Worm (Caenorhabditis elegans) whole organism, L2 larva: Measurements from ENCODE around the gene fbxb-103.

Source experiments
- C34F6.9 ChIP-seq: fragments of 150-350 bp; optimal IDR thresholded peaks from 2 replicates; lab custom pipeline; 2014; ENCODE audit warnings: missing biosample characterization, missing genetic modification characterization
- F13H6.1 ChIP-seq: sonication (generic microtip); optimal IDR thresholded peaks from 2 replicates; lab custom pipeline; 2016; ENCODE audit warnings: missing genetic modification characterization, missing compliant biosample characterization
- R02D3.7 ChIP-seq: fragments of 150-350 bp; optimal IDR thresholded peaks from 2 replicates; lab custom pipeline; 2014; ENCODE audit warnings: missing biosample characterization, missing genetic modification characterization
- Y55F3AM.14 ChIP-seq: fragments of 200-800 bp; sonication (Bioruptor generic); optimal IDR thresholded peaks from 2 replicates; lab custom pipeline; 2018; ENCODE audit warnings: mild to moderate bottlenecking, missing genetic modification characterization, missing compliant biosample characterization
- ZK546.5 ChIP-seq: sonication (generic microtip); optimal IDR thresholded peaks from 2 replicates; lab custom pipeline; 2017; ENCODE audit warnings: missing biosample characterization, missing genetic modification characterization
- alr-1 ChIP-seq: fragments of 150-350 bp; optimal IDR thresholded peaks from 2 replicates; lab custom pipeline; 2014; ENCODE audit warnings: missing biosample characterization, missing genetic modification characterization
- aly-2 ChIP-seq: fragments of 150-350 bp; optimal IDR thresholded peaks from 2 replicates; lab custom pipeline; 2014; ENCODE audit warnings: missing biosample characterization, missing genetic modification characterization
- ama-1 ChIP-seq: fragments of 150-350 bp; optimal IDR thresholded peaks from 2 replicates; lab custom pipeline; 2018; ENCODE audit warnings: inconsistent platforms
- blmp-1 ChIP-seq: sonication (generic microtip); optimal IDR thresholded peaks from 2 replicates; lab custom pipeline; 2017; ENCODE audit warnings: missing genetic modification characterization, mild to moderate bottlenecking, missing compliant biosample characterization, antibody characterized with exemption, moderate library complexity; ENCODE audit not compliant: insufficient read depth
- ceh-16 ChIP-seq: fragments of 150-350 bp; optimal IDR thresholded peaks from 2 replicates; lab custom pipeline; 2014; ENCODE audit warnings: missing biosample characterization, missing genetic modification characterization
- ceh-82 ChIP-seq: fragments of 150-350 bp; optimal IDR thresholded peaks from 2 replicates; lab custom pipeline; 2014; ENCODE audit warnings: missing biosample characterization, missing genetic modification characterization
- crh-2 ChIP-seq: sonication (generic microtip); optimal IDR thresholded peaks from 2 replicates; lab custom pipeline; 2017; ENCODE audit warnings: missing biosample characterization, missing genetic modification characterization
- dmd-4 ChIP-seq: sonication (generic microtip); optimal IDR thresholded peaks from 2 replicates; lab custom pipeline; 2017; ENCODE audit warnings: missing biosample characterization, missing genetic modification characterization
- egl-27 ChIP-seq: sonication (generic microtip); optimal IDR thresholded peaks from 3 replicates; lab custom pipeline; 2017; ENCODE audit warnings: missing biosample characterization, missing genetic modification reagents, missing genetic modification characterization
- elt-1 ChIP-seq: fragments of 150-350 bp; optimal IDR thresholded peaks from 2 replicates; lab custom pipeline; 2014; ENCODE audit warnings: missing biosample characterization, missing genetic modification characterization
- elt-3 ChIP-seq: sonication (generic microtip); optimal IDR thresholded peaks from 2 replicates; lab custom pipeline; 2017; ENCODE audit warnings: missing biosample characterization, missing genetic modification characterization
- fos-1 ChIP-seq: fragments of 150-350 bp; optimal IDR thresholded peaks from 2 replicates; lab custom pipeline; 2014; ENCODE audit warnings: missing biosample characterization, missing genetic modification characterization
- gmeb-1 ChIP-seq: fragments of 150-350 bp; optimal IDR thresholded peaks from 2 replicates; lab custom pipeline; 2014; ENCODE audit warnings: missing biosample characterization, missing genetic modification characterization
- lin-11 ChIP-seq: fragments of 150-350 bp; sonication (generic microtip); optimal IDR thresholded peaks from 2 replicates; lab custom pipeline; 2014; ENCODE audit warnings: missing biosample characterization, missing genetic modification characterization, inconsistent platforms, mixed read lengths
- lin-13 ChIP-seq: fragments of 150-350 bp; optimal IDR thresholded peaks from 2 replicates; lab custom pipeline; 2014; ENCODE audit warnings: missing biosample characterization, missing genetic modification reagents, missing genetic modification characterization
- lin-39 ChIP-seq: fragments of 150-350 bp; optimal IDR thresholded peaks from 2 replicates; lab custom pipeline; 2014; ENCODE audit warnings: missing biosample characterization, missing genetic modification reagents, missing genetic modification characterization
- lsy-2 ChIP-seq, 2 experiments: fragments of 150-350 bp in 1 of 2; sonication (generic microtip) in 1 of 2; optimal IDR thresholded peaks; 2 replicates each; lab custom pipeline; 2014 to 2017; ENCODE audit warnings: missing biosample characterization in 2 of 2, missing genetic modification characterization in 2 of 2
- mab-5 ChIP-seq: fragments of 150-350 bp; optimal IDR thresholded peaks from 2 replicates; lab custom pipeline; 2014; ENCODE audit warnings: missing biosample characterization, missing genetic modification characterization
- mbf-1 ChIP-seq: sonication (generic microtip); optimal IDR thresholded peaks from 2 replicates; lab custom pipeline; 2017; ENCODE audit warnings: missing biosample characterization, missing genetic modification characterization
- mdl-1 ChIP-seq, 2 experiments: fragments of 150-350 bp in 1 of 2; sonication (generic microtip) in 1 of 2; optimal IDR thresholded peaks; 2 replicates each; lab custom pipeline; 2017; ENCODE audit warnings: missing biosample characterization in 2 of 2, missing genetic modification characterization in 2 of 2
- nhr-10 ChIP-seq: sonication (generic microtip); optimal IDR thresholded peaks from 2 replicates; lab custom pipeline; 2017; ENCODE audit warnings: missing biosample characterization, missing genetic modification characterization
- nhr-11 ChIP-seq: fragments of 150-350 bp; optimal IDR thresholded peaks from 2 replicates; lab custom pipeline; 2014; ENCODE audit warnings: missing biosample characterization, missing genetic modification characterization
- nhr-12 ChIP-seq: fragments of 150-350 bp; optimal IDR thresholded peaks from 2 replicates; lab custom pipeline; 2014; ENCODE audit warnings: missing biosample characterization, missing genetic modification characterization
- nhr-129 ChIP-seq: fragments of 150-350 bp; optimal IDR thresholded peaks from 2 replicates; lab custom pipeline; 2014; ENCODE audit warnings: missing biosample characterization, missing genetic modification characterization
- nhr-21 ChIP-seq: fragments of 150-350 bp; optimal IDR thresholded peaks from 2 replicates; lab custom pipeline; 2014; ENCODE audit warnings: missing biosample characterization, missing genetic modification characterization
- nhr-23 ChIP-seq: fragments of 150-350 bp; optimal IDR thresholded peaks from 2 replicates; lab custom pipeline; 2014; ENCODE audit warnings: missing biosample characterization, missing genetic modification reagents, missing genetic modification characterization
- nhr-237 ChIP-seq: fragments of 150-350 bp; optimal IDR thresholded peaks from 2 replicates; lab custom pipeline; 2014; ENCODE audit warnings: missing biosample characterization, missing genetic modification characterization
- nhr-25 ChIP-seq: fragments of 150-350 bp; sonication (generic microtip); optimal IDR thresholded peaks from 3 replicates; lab custom pipeline; 2014; ENCODE audit warnings: missing biosample characterization, missing genetic modification characterization
- nhr-6 ChIP-seq: fragments of 150-350 bp; optimal IDR thresholded peaks from 2 replicates; lab custom pipeline; 2014; ENCODE audit warnings: missing biosample characterization, missing genetic modification characterization
- nhr-77 ChIP-seq: fragments of 150-350 bp; optimal IDR thresholded peaks from 2 replicates; lab custom pipeline; 2014; ENCODE audit warnings: missing biosample characterization, missing genetic modification characterization
- peb-1 ChIP-seq: fragments of 150-350 bp; optimal IDR thresholded peaks from 2 replicates; lab custom pipeline; 2014; ENCODE audit warnings: missing biosample characterization, missing genetic modification characterization
- sem-4 ChIP-seq: fragments of 150-350 bp; optimal IDR thresholded peaks from 2 replicates; lab custom pipeline; 2014; ENCODE audit warnings: missing biosample characterization, missing genetic modification reagents, missing genetic modification characterization
- skn-1 ChIP-seq: sonication (generic microtip); optimal IDR thresholded peaks from 2 replicates; lab custom pipeline; 2017; ENCODE audit warnings: missing biosample characterization, missing genetic modification characterization
- sma-3 ChIP-seq: sonication (generic microtip); optimal IDR thresholded peaks from 2 replicates; lab custom pipeline; 2016; ENCODE audit warnings: missing genetic modification reagents, missing genetic modification characterization, missing compliant biosample characterization
- sma-9 ChIP-seq, 2 experiments: fragments of 150-350 bp in 1 of 2; sonication (generic microtip) in 1 of 2; optimal IDR thresholded peaks; 2 replicates each; lab custom pipeline; 2014 to 2016; ENCODE audit warnings: missing genetic modification characterization in 2 of 2, mild to moderate bottlenecking in 1 of 2, missing biosample characterization in 1 of 2, missing compliant biosample characterization in 1 of 2, missing genetic modification reagents in 1 of 2, moderate library complexity in 1 of 2
- snpc-4 ChIP-seq: fragments of 150-350 bp; optimal IDR thresholded peaks from 2 replicates; lab custom pipeline; 2014; ENCODE audit warnings: missing biosample characterization, missing genetic modification characterization
- unc-39 ChIP-seq: fragments of 150-350 bp; optimal IDR thresholded peaks from 2 replicates; lab custom pipeline; 2014; ENCODE audit warnings: missing biosample characterization, missing genetic modification characterization
- unc-55 ChIP-seq: fragments of 150-350 bp; sonication (generic microtip); optimal IDR thresholded peaks from 3 replicates; lab custom pipeline; 2014; ENCODE audit warnings: missing biosample characterization, missing genetic modification reagents, missing genetic modification characterization
- unc-62 ChIP-seq: fragments of 150-350 bp; optimal IDR thresholded peaks from 2 replicates; lab custom pipeline; 2014; ENCODE audit warnings: missing biosample characterization, missing genetic modification reagents, missing genetic modification characterization
- zag-1 ChIP-seq: fragments of 150-350 bp; optimal IDR thresholded peaks from 2 replicates; lab custom pipeline; 2014; ENCODE audit warnings: missing biosample characterization, missing genetic modification characterization
- ztf-1 ChIP-seq: fragments of 200-800 bp; sonication (Bioruptor generic); conservative IDR thresholded peaks from 2 replicates; pipeline ENCODE4 v1.3.6; 2022; ENCODE audit warnings: missing genetic modification characterization, missing compliant biosample characterization
- ztf-11 ChIP-seq: sonication (generic microtip); optimal IDR thresholded peaks from 2 replicates; lab custom pipeline; 2017; ENCODE audit warnings: missing biosample characterization, missing genetic modification characterization
- ztf-4 ChIP-seq: fragments of 150-350 bp; optimal IDR thresholded peaks from 2 replicates; lab custom pipeline; 2014; ENCODE audit warnings: missing biosample characterization, missing genetic modification characterization

The fbxb-103 gene

ce11 chrII:3897758-3898494 lies 9.0 kb upstream of the fbxb-103 start, which contains the start of gene F53C3.6:
Gene F53C3.6, plus strand, starts transcription at chrII:3898142.
- TF ChIP-seq skn-1 (tag; lab: Kevin White, UChicago) (no peak), sem-4 (peak; percentile 65), blmp-1 (no peak), mdl-1 (tag; optimal IDR thresholded peaks at IDR 0.05; lab: Kevin White, UChicago) (peak in 1 of 2 experiments; percentile 36), peb-1 (tag; lab: Kevin White, UChicago) (no peak), lin-11 (tag; lab: Kevin White, UChicago) (no peak), crh-2 (tag; lab: Kevin White, UChicago) (peak; percentile 91), nhr-12 (tag; lab: Kevin White, UChicago) (no peak), unc-62 (GFP tag; lab: Kevin White, UChicago) (no peak), lin-39 (tag; lab: Kevin White, UChicago) (no peak), lin-13 (GFP tag; lab: Kevin White, UChicago) (peak; percentile 69), lsy-2 (tag; optimal IDR thresholded peaks at IDR 0.05; lab: Kevin White, UChicago) (peak; percentile 11 to 78), mbf-1 (tag; lab: Kevin White, UChicago) (no peak), ztf-1 (GFP tag; lab: Robert Waterston, UW) (no peak), F13H6.1 (tag; lab: Kevin White, UChicago) (peak; percentile 81), nhr-10 (tag; lab: Kevin White, UChicago) (no peak), nhr-237 (tag; lab: Kevin White, UChicago) (no peak), nhr-25 (no peak), nhr-6 (peak; percentile 33), zag-1 (peak; percentile 65), ZK546.5 (tag; lab: Kevin White, UChicago) (no peak), nhr-21 (peak; percentile 22), Y55F3AM.14 (GFP tag; lab: Kevin White, UChicago) (no peak), egl-27 (tag; lab: Kevin White, UChicago) (peak; percentile 64), ceh-82 (no peak), sma-9 (GFP tag; optimal IDR thresholded peaks at IDR 0.05; lab: Kevin White, UChicago) (peak; percentile 98), sma-9 (tag; optimal IDR thresholded peaks at IDR 0.05; lab: Kevin White, UChicago) (no peak), ceh-16 (tag; lab: Kevin White, UChicago) (no peak), mab-5 (tag; lab: Kevin White, UChicago) (no peak), gmeb-1 (tag; lab: Kevin White, UChicago) (no peak), snpc-4 (tag; lab: Kevin White, UChicago) (no peak), dmd-4 (tag; lab: Kevin White, UChicago) (no peak), sma-3 (GFP tag; lab: Kevin White, UChicago) (peak; percentile 13), R02D3.7 (tag; lab: Kevin White, UChicago) (no peak), fos-1 (peak; percentile 27), elt-3 (no peak), nhr-129 (tag; lab: Kevin White, UChicago) (peak; percentile 69), aly-2 (tag; lab: Kevin White, UChicago) (no peak), nhr-23 (tag; lab: Kevin White, UChicago) (no peak), unc-39 (tag; lab: Kevin White, UChicago) (no peak), ztf-4 (tag; lab: Kevin White, UChicago) (peak; percentile 23), nhr-77 (no peak), alr-1 (tag; lab: Kevin White, UChicago) (no peak), unc-55 (GFP tag; lab: Kevin White, UChicago) (peak; percentile 92), C34F6.9 (tag; lab: Kevin White, UChicago) (peak; percentile 91), nhr-11 (tag; lab: Kevin White, UChicago) (no peak), elt-1 (no peak), ztf-11 (no peak), ama-1 (lab: Kevin White, UChicago) (no peak)
